Worm (Caenorhabditis elegans) whole organism, mixed stage, embryonic: ENCODE data around the gene zyg-12.

Experiments
- lin-13 ChIP-seq: fragments of 150-350 bp; optimal IDR thresholded peaks from 2 replicates; lab custom pipeline; 2014; ENCODE audit warnings: missing biosample characterization, missing genetic modification characterization
- nhr-12 ChIP-seq: fragments of 150-350 bp; optimal IDR thresholded peaks from 2 replicates; lab custom pipeline; 2014; ENCODE audit warnings: missing biosample characterization, missing genetic modification characterization
- nhr-237 ChIP-seq: fragments of 150-350 bp; optimal IDR thresholded peaks from 2 replicates; lab custom pipeline; 2014; ENCODE audit warnings: missing biosample characterization, missing genetic modification characterization
- snpc-4 ChIP-seq: fragments of 150-350 bp; optimal IDR thresholded peaks from 2 replicates; lab custom pipeline; 2014; ENCODE audit warnings: missing biosample characterization, missing genetic modification characterization
- unc-62 ChIP-seq: fragments of 150-350 bp; optimal IDR thresholded peaks from 2 replicates; lab custom pipeline; 2014; ENCODE audit warnings: missing biosample characterization, missing genetic modification reagents, missing genetic modification characterization

ce11 chrII:4955353-4955752, 5.7 kb downstream of the zyg-12 start, which contains the start of gene pbs-3:
- TF ChIP-seq nhr-237 (tag; lab: Kevin White, UChicago) (peak; percentile 72), snpc-4 (tag; lab: Kevin White, UChicago) (no peak), nhr-12 (no peak), unc-62 (GFP tag; lab: Kevin White, UChicago) (no peak), lin-13 (peak; percentile 24)
